Worm (Caenorhabditis elegans) whole organism, young adult: ENCODE measurements around the gene F44A2.3.

ENCODE experiments used
- C17E4.6 ChIP-seq: fragments of 200-800 bp; sonication (Bioruptor generic); IDR thresholded peaks from 2 replicates; pipeline ENCODE4 v1.3.6; 2022; ENCODE audit warnings: missing genetic modification reagents, missing genetic modification characterization, missing compliant biosample characterization
- D2030.7 ChIP-seq: fragments of 200-800 bp; sonication (Bioruptor generic); IDR thresholded peaks from 2 replicates; pipeline ENCODE4 v1.3.6; 2022; ENCODE audit warnings: missing genetic modification reagents, missing genetic modification characterization, missing compliant biosample characterization
- F22D6.2 ChIP-seq: sonication (generic microtip); optimal IDR thresholded peaks from 2 replicates; lab custom pipeline; 2016; ENCODE audit warnings: mild to moderate bottlenecking, missing genetic modification characterization, missing compliant biosample characterization
- F23B12.7 ChIP-seq: sonication (generic microtip); optimal IDR thresholded peaks from 2 replicates; lab custom pipeline; 2017; ENCODE audit warnings: missing genetic modification characterization, mild to moderate bottlenecking, missing compliant biosample characterization, antibody characterized with exemption, moderate library complexity; ENCODE audit not compliant: insufficient read depth
- F39B2.1 ChIP-seq: fragments of 200-800 bp; sonication (Bioruptor generic); IDR thresholded peaks from 2 replicates; pipeline ENCODE4 v1.3.6; 2022; ENCODE audit warnings: missing genetic modification reagents, missing genetic modification characterization, missing compliant biosample characterization
- F52B5.7 ChIP-seq: sonication (generic microtip); optimal IDR thresholded peaks from 2 replicates; lab custom pipeline; 2016; ENCODE audit warnings: mild to moderate bottlenecking, missing genetic modification characterization, missing compliant biosample characterization
- F55B11.4 ChIP-seq: sonication (generic microtip); optimal IDR thresholded peaks from 2 replicates; lab custom pipeline; 2016; ENCODE audit warnings: missing compliant biosample characterization, missing genetic modification characterization, borderline replicate concordance; ENCODE audit not compliant: insufficient read depth
- K11D2.4 ChIP-seq: fragments of 200-800 bp; sonication (Bioruptor generic); IDR thresholded peaks from 2 replicates; pipeline ENCODE4 v1.3.6; 2022; ENCODE audit warnings: missing genetic modification reagents, missing genetic modification characterization, missing compliant biosample characterization
- K12H6.12 ChIP-seq: fragments of 200-800 bp; sonication (Bioruptor generic); optimal IDR thresholded peaks from 2 replicates; lab custom pipeline; 2018; ENCODE audit warnings: mild to moderate bottlenecking, missing genetic modification characterization, missing compliant biosample characterization
- T26A5.8 ChIP-seq: sonication (generic microtip); optimal IDR thresholded peaks from 2 replicates; lab custom pipeline; 2016; ENCODE audit warnings: missing genetic modification characterization, missing compliant biosample characterization
- Y53G8AR.9 ChIP-seq: fragments of 200-800 bp; sonication (Bioruptor generic); conservative IDR thresholded peaks from 2 replicates; pipeline ENCODE4 v1.3.6; 2022; ENCODE audit warnings: missing genetic modification reagents, missing genetic modification characterization, missing compliant biosample characterization
- Y56A3A.18 ChIP-seq: fragments of 200-800 bp; sonication (Bioruptor generic); IDR thresholded peaks from 2 replicates; pipeline ENCODE4 v1.3.6; 2022; ENCODE audit warnings: missing genetic modification reagents, missing genetic modification characterization, missing compliant biosample characterization
- Y67H2A.10 ChIP-seq: fragments of 200-800 bp; sonication (Bioruptor generic); conservative IDR thresholded peaks from 2 replicates; pipeline ENCODE4 v1.3.6; 2022; ENCODE audit warnings: missing genetic modification reagents, missing genetic modification characterization, missing compliant biosample characterization
- Y95B8A.8 ChIP-seq: fragments of 200-800 bp; sonication (Bioruptor generic); IDR thresholded peaks from 2 replicates; pipeline ENCODE4 v1.3.6; 2022; ENCODE audit warnings: missing genetic modification reagents, missing genetic modification characterization, missing compliant biosample characterization
- aptf-2 ChIP-seq: fragments of 200-800 bp; sonication (Bioruptor generic); conservative IDR thresholded peaks from 2 replicates; pipeline ENCODE4 v1.3.6; 2022; ENCODE audit warnings: missing genetic modification reagents, missing genetic modification characterization, missing compliant biosample characterization
- atf-7 ChIP-seq: sonication (generic microtip); optimal IDR thresholded peaks from 2 replicates; lab custom pipeline; 2017; ENCODE audit warnings: mild to moderate bottlenecking, missing genetic modification characterization, missing compliant biosample characterization
- attf-6 ChIP-seq: fragments of 200-800 bp; sonication (Bioruptor generic); IDR thresholded peaks from 2 replicates; pipeline ENCODE4 v1.3.6; 2022; ENCODE audit warnings: missing genetic modification reagents, missing genetic modification characterization, missing compliant biosample characterization
- bed-1 ChIP-seq: fragments of 200-800 bp; sonication (Bioruptor generic); IDR thresholded peaks from 2 replicates; pipeline ENCODE4 v1.3.6; 2022; ENCODE audit warnings: missing genetic modification reagents, missing genetic modification characterization, missing compliant biosample characterization
- ccch-3 ChIP-seq: fragments of 200-800 bp; sonication (Bioruptor generic); optimal IDR thresholded peaks from 2 replicates; lab custom pipeline; 2018; ENCODE audit warnings: mild to moderate bottlenecking, missing genetic modification characterization, missing compliant biosample characterization
- cebp-2 ChIP-seq: fragments of 200-800 bp; sonication (Bioruptor generic); IDR thresholded peaks from 2 replicates; pipeline ENCODE4 v1.3.6; 2022; ENCODE audit warnings: missing genetic modification characterization, missing compliant biosample characterization
- ceh-100 ChIP-seq: fragments of 200-800 bp; sonication (Bioruptor generic); IDR thresholded peaks from 2 replicates; pipeline ENCODE4 v1.3.6; 2022; ENCODE audit warnings: missing genetic modification reagents, missing genetic modification characterization, missing compliant biosample characterization
- ceh-58 ChIP-seq: fragments of 200-800 bp; sonication (Bioruptor generic); IDR thresholded peaks from 2 replicates; pipeline ENCODE4 v1.3.6; 2022; ENCODE audit warnings: missing genetic modification characterization, missing compliant biosample characterization
- ceh-91 ChIP-seq: fragments of 200-800 bp; sonication (Bioruptor generic); IDR thresholded peaks from 2 replicates; pipeline ENCODE4 v1.3.6; 2022; ENCODE audit warnings: missing genetic modification reagents, missing genetic modification characterization, missing compliant biosample characterization
- chd-7 ChIP-seq: sonication (generic microtip); optimal IDR thresholded peaks from 2 replicates; lab custom pipeline; 2016; ENCODE audit warnings: mild to moderate bottlenecking, missing genetic modification characterization, moderate library complexity, missing compliant biosample characterization
- dox-1 ChIP-seq: fragments of 200-800 bp; sonication (Bioruptor generic); IDR thresholded peaks from 2 replicates; pipeline ENCODE4 v1.3.6; 2022; ENCODE audit warnings: missing genetic modification reagents, missing genetic modification characterization, missing compliant biosample characterization
- dpl-1 ChIP-seq: fragments of 150-350 bp; optimal IDR thresholded peaks from 2 replicates; lab custom pipeline; 2014; ENCODE audit warnings: missing biosample characterization, missing genetic modification reagents, missing genetic modification characterization
- ekl-4 ChIP-seq: fragments of 200-800 bp; sonication (Bioruptor generic); IDR thresholded peaks from 2 replicates; pipeline ENCODE4 v1.3.6; 2022; ENCODE audit warnings: missing genetic modification reagents, missing genetic modification characterization, missing compliant biosample characterization
- gei-17 ChIP-seq: fragments of 200-800 bp; sonication (Bioruptor generic); optimal IDR thresholded peaks from 2 replicates; lab custom pipeline; 2018; ENCODE audit warnings: mild to moderate bottlenecking, missing genetic modification characterization, missing compliant biosample characterization
- hrde-1 ChIP-seq: sonication (generic microtip); optimal IDR thresholded peaks from 2 replicates; lab custom pipeline; 2016; ENCODE audit warnings: missing genetic modification characterization, mild to moderate bottlenecking, missing compliant biosample characterization, moderate library complexity, missing genotype, missing genetic modification reagents, borderline replicate concordance
- hsf-1 ChIP-seq: fragments of 200-800 bp; sonication (Bioruptor generic); IDR thresholded peaks from 2 replicates; pipeline ENCODE4 v1.3.6; 2022; ENCODE audit warnings: missing genetic modification reagents, missing genetic modification characterization, missing compliant biosample characterization
- let-526 ChIP-seq: fragments of 200-800 bp; sonication (Bioruptor generic); IDR thresholded peaks from 2 replicates; pipeline ENCODE4 v1.3.6; 2022; ENCODE audit warnings: missing genetic modification reagents, missing genetic modification characterization, missing compliant biosample characterization
- lin-35 ChIP-seq, 3 experiments: fragments of 150-350 bp in 2 of 3; sonication (generic microtip) in 1 of 3; optimal IDR thresholded peaks; 2 replicates each; lab custom pipeline; 2014 to 2018; ENCODE audit warnings: missing biosample characterization in 3 of 3, missing genetic modification characterization in 3 of 3, missing genetic modification reagents in 3 of 3
- lir-1 ChIP-seq: fragments of 200-800 bp; sonication (Bioruptor generic); conservative IDR thresholded peaks from 2 replicates; pipeline ENCODE4 v1.3.6; 2022; ENCODE audit warnings: missing genetic modification reagents, missing genetic modification characterization, missing compliant biosample characterization
- lsy-27 ChIP-seq: sonication (generic microtip); optimal IDR thresholded peaks from 2 replicates; lab custom pipeline; 2017; ENCODE audit warnings: missing genetic modification characterization, mild to moderate bottlenecking, missing compliant biosample characterization, antibody characterized with exemption, missing genotype, borderline replicate concordance; ENCODE audit not compliant: insufficient read depth
- madf-3 ChIP-seq: fragments of 200-800 bp; sonication (Bioruptor generic); IDR thresholded peaks from 2 replicates; pipeline ENCODE4 v1.3.6; 2022; ENCODE audit warnings: missing genetic modification reagents, missing genetic modification characterization, missing compliant biosample characterization
- mes-4 ChIP-seq: sonication (generic microtip); optimal IDR thresholded peaks from 2 replicates; lab custom pipeline; 2016; ENCODE audit warnings: missing genotype, missing genetic modification characterization, missing compliant biosample characterization
- mxl-1 ChIP-seq: sonication (generic microtip); optimal IDR thresholded peaks from 2 replicates; lab custom pipeline; 2016; ENCODE audit warnings: missing genetic modification characterization, missing compliant biosample characterization
- nhr-120 ChIP-seq: fragments of 200-800 bp; sonication (Bioruptor generic); IDR thresholded peaks from 2 replicates; pipeline ENCODE4 v1.3.6; 2022; ENCODE audit warnings: missing genetic modification characterization, missing compliant biosample characterization
- repo-1 ChIP-seq: sonication (generic microtip); optimal IDR thresholded peaks from 2 replicates; lab custom pipeline; 2017; ENCODE audit warnings: mild to moderate bottlenecking, missing genetic modification characterization, missing compliant biosample characterization
- snpc-1.3 ChIP-seq: sonication (generic microtip); optimal IDR thresholded peaks from 2 replicates; lab custom pipeline; 2017; ENCODE audit warnings: missing genetic modification characterization, mild to moderate bottlenecking, missing compliant biosample characterization, antibody characterized with exemption, moderate library complexity, missing genotype, missing genetic modification reagents; ENCODE audit not compliant: insufficient read depth
- tlf-1 ChIP-seq: fragments of 200-800 bp; sonication (Bioruptor generic); optimal IDR thresholded peaks from 2 replicates; lab custom pipeline; 2018; ENCODE audit warnings: mild to moderate bottlenecking, missing genetic modification characterization, missing compliant biosample characterization
- ztf-22 ChIP-seq: fragments of 200-800 bp; sonication (Bioruptor generic); optimal IDR thresholded peaks from 2 replicates; lab custom pipeline; 2018; ENCODE audit warnings: mild to moderate bottlenecking, missing genetic modification characterization, moderate library complexity, missing compliant biosample characterization
- ztf-25 ChIP-seq: fragments of 200-800 bp; sonication (Bioruptor generic); IDR thresholded peaks from 2 replicates; pipeline ENCODE4 v1.3.6; 2022; ENCODE audit warnings: missing genetic modification reagents, missing genetic modification characterization, missing compliant biosample characterization

F44A2.3 gene

ce11 chrV:9340318-9340717 is 35.1 kb downstream of the F44A2.3 start (continued):
- TF ChIP-seq ztf-25 (GFP tag; lab: Robert Waterston, UW) (peak; percentile 70; the same call in 1 of the 2 replicates), ceh-58 (GFP tag; lab: Robert Waterston, UW) (0 out of 2 replicates have a peak, but pooled peaks have one; percentile 86), repo-1 (tag; lab: Kevin White, UChicago) (peak; percentile 75), F39B2.1 (GFP tag; lab: Robert Waterston, UW) (peak; percentile 50; the same call in 1 of the 2 replicates), C17E4.6 (GFP tag; lab: Robert Waterston, UW) (peak; percentile 54; the same call in 1 of the 2 replicates), tlf-1 (GFP tag; lab: Kevin White, UChicago) (peak; percentile 47), lsy-27 (tag; lab: Kevin White, UChicago) (no peak), chd-7 (tag; lab: Kevin White, UChicago) (peak; percentile 49), F52B5.7 (no peak), ekl-4 (GFP tag; lab: Robert Waterston, UW) (peak; percentile 75), F23B12.7 (no peak), madf-3 (GFP tag; lab: Robert Waterston, UW) (peak; percentile 80), ccch-3 (GFP tag; lab: Kevin White, UChicago) (no peak), mes-4 (tag; lab: Kevin White, UChicago) (no peak), K12H6.12 (tag; lab: Kevin White, UChicago) (peak; percentile 8), let-526 (GFP tag; lab: Robert Waterston, UW) (no peak), atf-7 (peak; percentile 16), hsf-1 (peak; percentile 59; the same call in 1 of the 2 replicates), dpl-1 (GFP tag; lab: Kevin White, UChicago) (no peak), nhr-120 (0 out of 2 replicates have a peak, but pooled peaks have one; percentile 43), Y67H2A.10 (GFP tag; lab: Robert Waterston, UW) (0 out of 2 replicates have a peak, but pooled peaks have one; percentile 24), lir-1 (no peak), F55B11.4 (no peak), Y56A3A.18 (GFP tag; lab: Robert Waterston, UW) (peak; percentile 94), ceh-91 (peak; percentile 59; the same call in 1 of the 2 replicates), mxl-1 (tag; lab: Kevin White, UChicago) (peak; percentile 23), hrde-1 (tag; lab: Kevin White, UChicago) (no peak), bed-1 (GFP tag; lab: Robert Waterston, UW) (0 out of 2 replicates have a peak, but pooled peaks have one; percentile 23), cebp-2 (GFP tag; lab: Robert Waterston, UW) (peak; percentile 97), T26A5.8 (tag; lab: Kevin White, UChicago) (no peak), D2030.7 (GFP tag; lab: Robert Waterston, UW) (peak; percentile 26; the same call in 1 of the 2 replicates), Y95B8A.8 (GFP tag; lab: Robert Waterston, UW) (peak; percentile 88), dox-1 (GFP tag; lab: Robert Waterston, UW) (peak; percentile 58; the same call in 1 of the 2 replicates), snpc-1.3 (tag; lab: Kevin White, UChicago) (no peak), K11D2.4 (GFP tag; lab: Robert Waterston, UW) (peak; percentile 87), Y53G8AR.9 (GFP tag; lab: Robert Waterston, UW) (peak; percentile 96), ceh-100 (GFP tag; lab: Robert Waterston, UW) (peak; percentile 72), lin-35 (GFP tag; optimal IDR thresholded peaks at IDR 0.05; lab: Kevin White, UChicago) (peak in 1 of 3 experiments; percentile 49), attf-6 (GFP tag; lab: Robert Waterston, UW) (0 out of 2 replicates have a peak, but pooled peaks have one; percentile 42), ztf-22 (GFP tag; lab: Kevin White, UChicago) (no peak), F22D6.2 (tag; lab: Kevin White, UChicago) (no peak), aptf-2 (GFP tag; lab: Robert Waterston, UW) (0 out of 2 replicates have a peak, but pooled peaks have one; percentile 27), gei-17 (no peak)
